Fruit fly (Drosophila melanogaster) whole organism, embryonic: ENCODE data around the gene fzy.

Experiments
- CG1024 ChIP-seq: fragments of 200-800 bp; sonication (Bioruptor generic); IDR thresholded peaks from 2 replicates; pipeline ENCODE4 v1.3.6; 2022; ENCODE audit warnings: missing biosample characterization, missing genetic modification characterization
- CG11456 ChIP-seq: fragments of 200-800 bp; sonication (Bioruptor generic); IDR thresholded peaks from 3 replicates; pipeline ENCODE4 v1.3.6; 2022; ENCODE audit warnings: missing biosample characterization, missing genetic modification characterization
- CG11504 ChIP-seq: fragments of 200-800 bp; sonication (Bioruptor generic); optimal IDR thresholded peaks from 3 replicates; lab custom pipeline; 2019; ENCODE audit warnings: missing biosample characterization, mild to moderate bottlenecking, missing genetic modification characterization, moderate library complexity
- CG12071 ChIP-seq: fragments of 200-800 bp; sonication (Bioruptor generic); optimal IDR thresholded peaks from 3 replicates; lab custom pipeline; 2018; ENCODE audit warnings: missing biosample characterization, mild to moderate bottlenecking, missing genetic modification characterization
- CG12299 ChIP-seq: fragments of 200-800 bp; sonication (Bioruptor generic); optimal IDR thresholded peaks from 2 replicates; lab custom pipeline; 2018; ENCODE audit warnings: missing biosample characterization, mild to moderate bottlenecking, missing genetic modification characterization
- CG1602 ChIP-seq: fragments of 200-800 bp; sonication (Bioruptor generic); optimal IDR thresholded peaks from 3 replicates; lab custom pipeline; 2016; ENCODE audit warnings: missing biosample characterization, missing genetic modification characterization
- CG1603 ChIP-seq: fragments of 200-800 bp; sonication (Bioruptor generic); optimal IDR thresholded peaks from 2 replicates; lab custom pipeline; 2019; ENCODE audit warnings: missing biosample characterization, mild to moderate bottlenecking, missing genetic modification characterization, moderate library complexity
- CG1647 ChIP-seq: fragments of 200-800 bp; sonication (Bioruptor generic); optimal IDR thresholded peaks from 3 replicates; lab custom pipeline; 2016; ENCODE audit warnings: missing biosample characterization, missing genetic modification characterization
- CG18619 ChIP-seq: fragments of 200-800 bp; sonication (Bioruptor generic); optimal IDR thresholded peaks from 3 replicates; lab custom pipeline; 2017; ENCODE audit warnings: missing biosample characterization, mild to moderate bottlenecking, missing genetic modification characterization
- CG18764 ChIP-seq: fragments of 200-800 bp; sonication (Bioruptor generic); optimal IDR thresholded peaks from 3 replicates; lab custom pipeline; 2016; ENCODE audit warnings: missing biosample characterization, missing genetic modification characterization
- CG2116 ChIP-seq: fragments of 200-800 bp; sonication (Bioruptor generic); optimal IDR thresholded peaks from 3 replicates; lab custom pipeline; 2018; ENCODE audit warnings: missing biosample characterization, mild to moderate bottlenecking, missing genetic modification characterization
- CG2202 ChIP-seq: fragments of 200-800 bp; sonication (Bioruptor generic); optimal IDR thresholded peaks from 2 replicates; lab custom pipeline; 2018; ENCODE audit warnings: missing biosample characterization, mild to moderate bottlenecking, missing genetic modification characterization
- CG31441 ChIP-seq: fragments of 200-800 bp; sonication (Bioruptor generic); IDR thresholded peaks from 2 replicates; pipeline ENCODE4 v1.3.6; 2022; ENCODE audit warnings: missing biosample characterization, missing genetic modification characterization
- CG3163 ChIP-seq: fragments of 200-800 bp; sonication (Bioruptor generic); optimal IDR thresholded peaks from 3 replicates; lab custom pipeline; 2016; ENCODE audit warnings: missing biosample characterization, missing genetic modification characterization
- CG33213 ChIP-seq: fragments of 200-800 bp; sonication (Bioruptor generic); optimal IDR thresholded peaks from 3 replicates; lab custom pipeline; 2016; ENCODE audit warnings: missing biosample characterization, missing genetic modification characterization
- CG4404 ChIP-seq: fragments of 200-800 bp; sonication (Bioruptor generic); IDR thresholded peaks from 2 replicates; pipeline ENCODE4 v1.3.6; 2022; ENCODE audit warnings: missing biosample characterization, missing genetic modification characterization
- CG6254 ChIP-seq: fragments of 200-800 bp; sonication (Bioruptor generic); optimal IDR thresholded peaks from 3 replicates; lab custom pipeline; 2017; ENCODE audit warnings: mild to moderate bottlenecking, missing biosample characterization, missing genetic modification reagents, missing genetic modification characterization
- CG6272 ChIP-seq: fragments of 200-800 bp; sonication (Bioruptor generic); IDR thresholded peaks from 2 replicates; pipeline ENCODE4 v1.3.6; 2022; ENCODE audit warnings: missing biosample characterization, missing genetic modification characterization
- CG7987 ChIP-seq: fragments of 200-800 bp; sonication (Bioruptor generic); optimal IDR thresholded peaks from 2 replicates; lab custom pipeline; 2018; ENCODE audit warnings: missing biosample characterization, mild to moderate bottlenecking, missing genetic modification characterization, moderate library complexity
- CG8359 ChIP-seq: fragments of 200-800 bp; sonication (Bioruptor generic); optimal IDR thresholded peaks from 2 replicates; lab custom pipeline; 2017; ENCODE audit warnings: missing biosample characterization, mild to moderate bottlenecking, missing genetic modification characterization, borderline replicate concordance
- CG8478 ChIP-seq: fragments of >200 bp; optimal IDR thresholded peaks from 2 replicates; lab custom pipeline; 2018
- CG9817 ChIP-seq: fragments of 200-800 bp; sonication (Bioruptor generic); optimal IDR thresholded peaks from 2 replicates; lab custom pipeline; 2018; ENCODE audit warnings: missing biosample characterization, mild to moderate bottlenecking, missing genetic modification characterization, moderate library complexity
- CG9932 ChIP-seq: fragments of 200-800 bp; sonication (Bioruptor generic); IDR thresholded peaks from 2 replicates; pipeline ENCODE4 v1.3.6; 2022; ENCODE audit warnings: missing biosample characterization, missing genetic modification characterization
- Chrac-16 ChIP-seq: fragments of 200-800 bp; sonication (Bioruptor generic); optimal IDR thresholded peaks from 3 replicates; lab custom pipeline; 2016; ENCODE audit warnings: missing biosample characterization, missing genetic modification characterization
- CrebB ChIP-seq: fragments of 200-800 bp; sonication (Bioruptor generic); optimal IDR thresholded peaks from 3 replicates; lab custom pipeline; 2018; ENCODE audit warnings: missing biosample characterization, mild to moderate bottlenecking, missing genetic modification characterization
- Dp ChIP-seq: fragments of 200-800 bp; sonication (Bioruptor generic); optimal IDR thresholded peaks from 2 replicates; lab custom pipeline; 2018; ENCODE audit warnings: missing biosample characterization, mild to moderate bottlenecking, missing genetic modification characterization, moderate library complexity
- Fer1 ChIP-seq: fragments of 200-800 bp; sonication (Bioruptor generic); optimal IDR thresholded peaks from 2 replicates; lab custom pipeline; 2017; ENCODE audit warnings: missing biosample characterization, mild to moderate bottlenecking, missing genetic modification characterization
- Hey ChIP-seq: fragments of 200-800 bp; sonication (Bioruptor generic); optimal IDR thresholded peaks from 3 replicates; lab custom pipeline; 2018; ENCODE audit warnings: missing biosample characterization, mild to moderate bottlenecking, missing genetic modification characterization
- HmgD ChIP-seq: fragments of 200-800 bp; sonication (Bioruptor generic); optimal IDR thresholded peaks from 3 replicates; lab custom pipeline; 2016; ENCODE audit warnings: missing biosample characterization, missing genetic modification characterization
- Mrtf ChIP-seq: fragments of 200-800 bp; sonication (Bioruptor generic); IDR thresholded peaks from 3 replicates; pipeline ENCODE4 v1.3.6; 2022; ENCODE audit warnings: missing biosample characterization, missing genetic modification characterization
- NC2α ChIP-seq: fragments of 200-800 bp; sonication (Bioruptor generic); optimal IDR thresholded peaks from 2 replicates; lab custom pipeline; 2016; ENCODE audit warnings: missing biosample characterization, missing genetic modification characterization
- PHDP ChIP-seq: fragments of 200-800 bp; sonication (Bioruptor generic); optimal IDR thresholded peaks from 3 replicates; lab custom pipeline; 2018; ENCODE audit warnings: missing biosample characterization, mild to moderate bottlenecking, missing genetic modification characterization, moderate library complexity
- Poxn ChIP-seq: fragments of 200-800 bp; sonication (Bioruptor generic); IDR thresholded peaks from 2 replicates; pipeline ENCODE4 v1.3.6; 2022; ENCODE audit warnings: missing biosample characterization, missing genetic modification characterization
- Trl ChIP-seq, 3 experiments: fragments of >200 bp in 2 of 3; fragments of 200-800 bp in 1 of 3; sonication (Bioruptor generic) in 1 of 3; optimal IDR thresholded peaks; 2 replicates in 1 of 3; 3 replicates in 2 of 3; lab custom pipeline; 2016 to 2017; ENCODE audit warnings: missing biosample characterization in 1 of 3, missing genetic modification characterization in 1 of 3
- Vsx1 ChIP-seq: fragments of 200-800 bp; sonication (Bioruptor generic); optimal IDR thresholded peaks from 2 replicates; lab custom pipeline; 2017; ENCODE audit warnings: missing biosample characterization, mild to moderate bottlenecking, missing genetic modification characterization, missing genetic modification reagents
- abd-A ChIP-seq: fragments of 200-800 bp; sonication (Bioruptor generic); optimal IDR thresholded peaks from 3 replicates; lab custom pipeline; 2019; ENCODE audit warnings: missing biosample characterization, mild to moderate bottlenecking, missing genetic modification characterization, moderate library complexity
- al ChIP-seq: fragments of 200-800 bp; sonication (Bioruptor generic); IDR thresholded peaks from 2 replicates; pipeline ENCODE4 v1.3.6; 2022; ENCODE audit warnings: missing biosample characterization, missing genetic modification characterization
- dimm ChIP-seq: fragments of 200-800 bp; sonication (Bioruptor generic); IDR thresholded peaks from 2 replicates; pipeline ENCODE4 v1.3.6; 2022; ENCODE audit warnings: missing biosample characterization, missing genetic modification characterization
- nerfin-1 ChIP-seq: fragments of 200-800 bp; sonication (Bioruptor generic); optimal IDR thresholded peaks from 3 replicates; lab custom pipeline; 2019; ENCODE audit warnings: missing biosample characterization, mild to moderate bottlenecking, missing genetic modification characterization, moderate library complexity
- prd ChIP-seq, 3 experiments: fragments of >200 bp in 2 of 3; fragments of 200-800 bp in 1 of 3; sonication (Bioruptor generic) in 1 of 3; optimal IDR thresholded peaks in 2 of 3; IDR thresholded peaks in 1 of 3; 2 replicates in 2 of 3; 3 replicates in 1 of 3; pipeline versions ENCODE4 v1.3.6 to Lab custom; 2017 to 2022; ENCODE audit warnings: missing biosample characterization in 1 of 3, missing genetic modification characterization in 1 of 3
- sc ChIP-seq, 3 experiments: fragments of >200 bp in 2 of 3; fragments of 200-800 bp in 1 of 3; sonication (Bioruptor generic) in 1 of 3; optimal IDR thresholded peaks; 2 replicates in 2 of 3; 3 replicates in 1 of 3; lab custom pipeline; 2017; ENCODE audit warnings: mild to moderate bottlenecking in 1 of 3, missing biosample characterization in 1 of 3, missing genetic modification characterization in 1 of 3, missing genetic modification reagents in 1 of 3
- sima ChIP-seq: fragments of 200-800 bp; sonication (Bioruptor generic); optimal IDR thresholded peaks from 2 replicates; lab custom pipeline; 2016; ENCODE audit warnings: missing biosample characterization, missing genetic modification characterization
- so ChIP-seq: fragments of 200-800 bp; sonication (Bioruptor generic); IDR thresholded peaks from 3 replicates; pipeline ENCODE4 v1.3.6; 2022; ENCODE audit warnings: missing biosample characterization, missing genetic modification characterization
- tio ChIP-seq: fragments of 200-800 bp; sonication (Bioruptor generic); optimal IDR thresholded peaks from 2 replicates; lab custom pipeline; 2017; ENCODE audit warnings: missing biosample characterization, missing genetic modification characterization, inconsistent platforms
- trem ChIP-seq: fragments of 200-800 bp; optimal IDR thresholded peaks from 3 replicates; lab custom pipeline; 2019; ENCODE audit warnings: missing biosample characterization, mild to moderate bottlenecking, missing genetic modification characterization, moderate library complexity
- unpg ChIP-seq: fragments of 200-800 bp; sonication (Bioruptor generic); optimal IDR thresholded peaks from 3 replicates; lab custom pipeline; 2018; ENCODE audit warnings: missing biosample characterization, mild to moderate bottlenecking, missing genetic modification characterization, moderate library complexity
- wdn ChIP-seq: fragments of 200-800 bp; sonication (Bioruptor generic); IDR thresholded peaks from 2 replicates; pipeline ENCODE4 v1.3.6; 2022; ENCODE audit warnings: missing biosample characterization, missing genetic modification characterization
- zfh1 ChIP-seq: fragments of 200-800 bp; sonication (Bioruptor generic); IDR thresholded peaks from 3 replicates; pipeline ENCODE4 v1.3.6; 2022; ENCODE audit warnings: missing biosample characterization, missing genetic modification characterization

The fzy gene

dm6 chr2L:16287602-16288392 lies 23.0 kb upstream of the fzy start, which contains the start of the genes crp and pkaap (continued):
- no peak for TF ChIP-seq Poxn (GFP tag; lab: Robert Waterston, UW)
- peak; percentile 74 for TF ChIP-seq unpg (GFP tag; lab: Kevin White, UChicago)
- TF ChIP-seq sima, result peak; percentile 20
- peak; percentile 65 for TF ChIP-seq abd-A (tag; lab: Kevin White, UChicago)
- no peak for TF ChIP-seq dimm (GFP tag; lab: Robert Waterston, UW)
- TF ChIP-seq wdn (GFP tag; lab: Robert Waterston, UW), result no peak
- TF ChIP-seq CG1602, result peak; percentile 85
- peak; percentile 64 for TF ChIP-seq CG12299
- TF ChIP-seq zfh1 (GFP tag; lab: Robert Waterston, UW), result no peak
- peak; percentile 75 for TF ChIP-seq NC2α
- TF ChIP-seq Dp (GFP tag; lab: Kevin White, UChicago), result peak; percentile 90
- TF ChIP-seq CG1647, result peak; percentile 89
- TF ChIP-seq CG31441 (GFP tag; lab: Robert Waterston, UW), result no peak
- TF ChIP-seq CG18619 (GFP tag; lab: Kevin White, UChicago), result peak; percentile 52
- peak; percentile 84 for TF ChIP-seq CrebB (tag; lab: Kevin White, UChicago)
- no peak for TF ChIP-seq al (GFP tag; lab: Robert Waterston, UW)
- TF ChIP-seq CG2202, result peak; percentile 41
- TF ChIP-seq CG9932 (GFP tag; lab: Robert Waterston, UW), result no peak
- TF ChIP-seq CG8478 (lab: Kevin White, UChicago), result no peak
- peak; percentile 74 for TF ChIP-seq CG6272
- no peak for TF ChIP-seq Trl (optimal IDR thresholded peaks at IDR 0.05; lab: Kevin White, UChicago)
- peak; percentile 94 for TF ChIP-seq Trl (GFP tag; optimal IDR thresholded peaks at IDR 0.05; lab: Kevin White, UChicago)
- TF ChIP-seq CG11504 (tag; lab: Kevin White, UChicago), result no peak
- no peak for TF ChIP-seq CG11456 (GFP tag; lab: Robert Waterston, UW)
- peak; percentile 81 for TF ChIP-seq CG18764
- TF ChIP-seq CG8359, result peak; percentile 26
- TF ChIP-seq Vsx1 (GFP tag; lab: Kevin White, UChicago), result peak; percentile 46
- TF ChIP-seq CG3163 (GFP tag; lab: Kevin White, UChicago), result peak; percentile 73
- TF ChIP-seq CG6254 (GFP tag; lab: Kevin White, UChicago), result peak; percentile 42
- no peak for TF ChIP-seq so (GFP tag; lab: Robert Waterston, UW)
- peak; percentile 88 for TF ChIP-seq Chrac-16 (GFP tag; lab: Kevin White, UChicago)
- no peak for TF ChIP-seq nerfin-1 (tag; lab: Kevin White, UChicago)
- no peak for TF ChIP-seq prd (optimal IDR thresholded peaks at IDR 0.05; lab: Kevin White, UChicago)
- TF ChIP-seq prd (GFP tag; IDR thresholded peaks at IDR 0.05; lab: Robert Waterston, UW), result no peak
- peak; percentile 85 for TF ChIP-seq HmgD
- TF ChIP-seq CG33213 (GFP tag; lab: Kevin White, UChicago), result peak; percentile 95
- TF ChIP-seq tio (GFP tag; lab: Kevin White, UChicago), result peak; percentile 58
- peak; percentile 67 for TF ChIP-seq PHDP (tag; lab: Kevin White, UChicago)
- TF ChIP-seq CG12071 (GFP tag; lab: Kevin White, UChicago), result peak; percentile 63
- TF ChIP-seq CG1603, result peak; percentile 89
- TF ChIP-seq CG7987 (GFP tag; lab: Kevin White, UChicago), result peak; percentile 74
- TF ChIP-seq trem (tag; lab: Kevin White, UChicago), result peak; percentile 62
- no peak for TF ChIP-seq CG1024
- peak; percentile 54 for TF ChIP-seq Fer1 (GFP tag; lab: Kevin White, UChicago)
- TF ChIP-seq Hey, result peak; percentile 16
- no peak for TF ChIP-seq CG4404 (GFP tag; lab: Robert Waterston, UW)
- no peak for TF ChIP-seq sc (optimal IDR thresholded peaks at IDR 0.05; lab: Kevin White, UChicago)
- peak; percentile 45 for TF ChIP-seq sc (GFP tag; optimal IDR thresholded peaks at IDR 0.05; lab: Kevin White, UChicago)
- TF ChIP-seq CG9817 (tag; lab: Kevin White, UChicago), result peak; percentile 70
- TF ChIP-seq CG2116 (GFP tag; lab: Kevin White, UChicago), result peak; percentile 76
- no peak for TF ChIP-seq Mrtf
